Worm (Caenorhabditis elegans): Measurements from ENCODE around the gene T09A12.8.

The T09A12.8 gene

DNA sequence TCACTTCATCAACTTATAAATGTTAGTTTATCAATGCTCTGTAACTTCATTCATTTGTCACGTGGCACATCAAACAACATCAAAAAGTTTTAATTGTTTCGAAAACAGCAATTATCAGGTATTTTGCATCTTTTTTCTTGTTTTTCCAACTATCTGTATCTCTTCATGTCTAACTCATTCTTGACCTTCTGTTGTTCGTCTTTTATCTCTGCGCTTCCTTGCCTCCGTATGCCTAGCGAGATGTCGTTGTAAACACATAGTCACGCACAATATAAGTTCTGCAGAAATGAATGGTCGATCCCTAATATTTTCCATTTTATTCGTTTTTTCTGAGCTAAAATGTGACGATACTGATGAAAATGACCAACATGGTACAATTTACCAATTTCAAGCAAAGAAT, 21.6 kb downstream of the T09A12.8 start, which contains the start of gene gpx-6:
Gene gpx-6, plus strand, starts transcription at position 257 of the 400 bp plus-strand sequence.
- no peak for TF ChIP-seq unc-62 (GFP tag; optimal IDR thresholded peaks at IDR 0.05)

DNA sequence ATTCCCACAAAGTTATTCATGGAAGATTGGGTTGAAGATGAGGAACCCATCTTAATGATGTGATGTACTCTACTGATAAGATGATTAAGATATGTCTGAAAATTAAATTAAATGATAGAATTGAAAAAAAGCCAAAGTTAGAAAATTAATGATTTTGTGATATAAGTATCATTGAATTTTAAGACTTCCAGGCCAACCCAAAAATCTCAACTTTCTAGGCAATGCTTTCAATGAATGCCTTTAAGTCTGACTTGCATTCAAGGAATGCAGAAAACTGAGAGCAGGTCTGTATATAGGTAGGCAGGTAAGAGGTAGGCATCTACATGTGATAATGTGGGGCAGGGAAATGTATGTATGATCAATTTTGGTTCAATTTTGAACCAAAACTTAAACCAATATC, 23.5 kb downstream of the T09A12.8 start, which contains the start of gene ocr-2:
Gene ocr-2, minus strand, starts transcription at position 101 of the 400 bp plus-strand sequence.
- TF ChIP-seq unc-62 (GFP tag; optimal IDR thresholded peaks at IDR 0.05), result no peak

- TF ChIP-seq unc-62 (GFP tag; optimal IDR thresholded peaks at IDR 0.05), result no peak
These were observed 31.8 kb downstream of the T09A12.8 start, which contains the start of gene C07G1.7 for ce11 chrIV:8211747-8212146. TSS of gene C07G1.7 (minus strand) at chrIV:8211847.

DNA sequence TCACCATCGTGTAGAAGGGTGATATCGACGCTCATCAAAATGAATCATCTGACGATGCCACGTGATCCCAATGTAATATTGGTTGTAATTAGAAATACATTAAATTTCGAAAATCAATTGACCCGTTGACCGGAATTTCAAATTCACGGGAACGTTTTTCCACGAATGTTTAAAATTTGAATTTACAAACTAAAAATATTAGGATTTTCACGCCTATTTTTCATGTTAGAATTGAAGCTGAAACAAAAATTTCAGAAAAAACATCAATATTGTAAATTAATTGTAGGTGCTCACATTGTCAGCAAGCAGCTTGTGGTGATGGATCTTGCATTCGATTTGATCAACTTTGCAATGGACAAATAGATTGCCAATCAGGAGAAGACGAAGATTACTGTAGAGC, 33.2 kb downstream of the T09A12.8 start, which contains the start of gene C07G1.6:
Gene C07G1.6, minus strand, starts transcription at position 101 of the 400 bp plus-strand sequence.
- no peak for TF ChIP-seq unc-62 (GFP tag; optimal IDR thresholded peaks at IDR 0.05)

DNA sequence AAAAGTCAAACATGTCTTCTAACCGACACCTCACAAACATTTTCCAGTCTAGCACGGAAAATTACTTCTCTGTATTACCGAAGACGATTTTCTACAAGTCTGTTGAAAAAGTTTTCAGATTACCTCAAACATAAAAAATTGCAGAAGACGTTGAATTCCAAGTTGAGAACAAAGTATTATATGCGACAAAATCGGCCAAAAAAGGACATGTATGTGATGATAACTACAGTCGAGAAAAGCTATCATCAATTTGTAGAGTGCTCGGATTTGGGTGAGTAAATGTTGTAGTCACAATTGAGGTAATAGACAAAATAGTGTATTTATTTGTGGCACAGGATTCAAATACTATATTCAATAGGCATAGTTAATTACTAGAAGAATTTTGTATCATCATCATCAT, 34.6 kb downstream of the T09A12.8 start:
- TF ChIP-seq unc-62 (GFP tag; optimal IDR thresholded peaks at IDR 0.05), result no peak

ce11 chrIV:8206314-8206713, 37.2 kb downstream of the T09A12.8 start, which contains the start of gene svh-1:
TSS of gene svh-1 (plus strand) at chrIV:8206614.
- TF ChIP-seq unc-62 (GFP tag; optimal IDR thresholded peaks at IDR 0.05), result no peak

DNA sequence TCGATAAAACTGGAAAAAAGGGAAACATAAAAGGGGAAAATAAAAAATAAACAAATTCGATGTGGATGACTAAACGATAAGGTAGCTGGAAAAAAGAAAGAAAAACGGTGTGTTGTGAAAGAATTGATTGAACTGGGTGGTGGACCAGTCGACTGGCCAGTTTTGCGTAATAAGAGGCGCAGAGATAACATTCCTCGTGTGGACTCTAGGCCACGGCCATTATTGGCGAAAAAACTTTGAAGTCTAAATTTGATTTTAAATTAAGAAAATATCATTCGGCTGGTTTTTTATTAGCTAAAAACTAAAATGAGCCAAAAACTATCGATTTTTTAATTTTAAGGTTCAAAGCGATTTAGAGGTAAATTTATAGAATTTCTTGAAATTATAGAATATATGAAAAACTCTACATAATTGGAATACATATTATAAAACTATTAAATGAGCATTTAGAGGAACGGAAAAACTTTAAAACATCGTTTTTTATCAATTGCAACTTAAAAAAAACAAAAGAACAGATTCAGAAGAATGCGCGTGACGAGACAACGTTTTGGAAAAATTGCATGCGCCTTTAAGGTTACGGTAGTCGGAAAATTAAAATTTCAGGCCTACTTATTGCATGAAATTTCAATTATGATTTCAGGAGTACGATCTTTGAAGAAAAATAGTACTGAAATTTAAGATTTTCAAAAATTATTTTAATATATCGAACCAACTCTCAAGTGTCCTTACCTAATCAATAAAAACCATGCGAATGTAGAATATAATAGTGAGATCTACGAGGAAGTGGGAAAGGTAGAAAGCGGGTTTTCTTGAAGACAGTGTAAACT, 38.0 kb downstream of the T09A12.8 start, which contains the start of gene hgrs-1:
Gene hgrs-1, minus strand, starts transcription at position 777 of the 827 bp plus-strand sequence.
- TF ChIP-seq unc-62 (GFP tag; optimal IDR thresholded peaks at IDR 0.05), result no peak

DNA sequence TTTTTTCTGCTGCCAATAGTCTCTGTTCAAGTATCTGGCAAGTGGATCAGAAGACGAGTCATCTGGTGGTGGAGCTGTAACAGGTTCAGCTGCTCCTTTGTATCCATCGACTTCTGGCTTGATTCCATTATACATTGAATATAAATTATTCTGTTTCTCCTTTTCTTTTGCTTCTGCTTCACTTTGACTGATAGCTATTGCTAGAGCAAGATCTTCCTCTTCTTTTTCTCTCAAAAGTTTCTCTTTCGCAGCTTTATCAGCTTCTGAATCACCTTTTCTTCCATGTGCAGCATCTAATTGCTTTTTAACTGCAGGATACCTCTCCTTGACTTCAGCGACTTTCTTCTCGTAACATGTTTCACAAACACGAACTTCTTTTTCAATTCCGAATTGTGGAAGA, 39.9 kb downstream of the T09A12.8 start:
- TF ChIP-seq unc-62 (GFP tag; optimal IDR thresholded peaks at IDR 0.05), result no peak

DNA sequence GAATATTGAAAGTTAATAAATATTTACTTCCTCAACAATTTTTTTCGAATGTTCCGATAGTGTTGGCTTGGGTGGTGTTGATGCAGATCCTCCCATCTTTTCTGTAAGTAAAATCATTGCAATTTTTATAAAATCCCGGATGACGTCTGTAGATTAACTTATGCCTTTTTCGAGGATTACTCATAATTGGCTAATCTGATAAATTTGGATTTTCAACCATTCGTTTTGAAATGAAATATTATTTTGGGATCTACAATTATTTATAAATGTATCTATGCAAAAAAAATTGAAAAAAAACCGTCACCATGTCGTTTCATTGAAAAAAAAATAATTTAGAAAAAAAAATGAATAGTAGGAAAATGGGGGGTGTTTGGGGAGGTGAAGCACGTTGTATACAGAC, 42.4 kb downstream of the T09A12.8 start, which contains the start of gene glrx-22:
Gene glrx-22, minus strand, starts transcription at position 101 of the 400 bp plus-strand sequence.
- no peak for TF ChIP-seq unc-62 (GFP tag; optimal IDR thresholded peaks at IDR 0.05)

ce11 chrIV:8199824-8200223, 43.7 kb downstream of the T09A12.8 start:
- TF ChIP-seq unc-62 (GFP tag; optimal IDR thresholded peaks at IDR 0.05), result no peak

DNA sequence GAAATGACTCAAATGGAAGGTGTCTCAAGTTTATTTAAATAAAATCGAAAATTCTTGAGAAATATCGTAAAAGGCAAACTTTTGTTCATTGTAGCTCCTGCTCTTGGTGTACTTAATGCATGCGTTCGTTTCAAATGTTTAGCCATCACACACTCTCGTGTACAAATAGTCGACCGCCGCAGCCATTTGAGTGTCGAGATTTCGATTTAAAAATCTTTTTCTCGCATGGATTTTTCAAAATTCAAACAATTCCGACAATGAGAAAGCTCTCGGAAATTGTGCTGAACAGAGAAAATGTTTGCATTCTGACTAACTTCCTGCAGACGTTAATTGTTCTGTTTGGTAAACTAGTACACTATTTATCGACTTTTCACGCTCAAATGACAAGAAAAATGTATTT, 44.2 kb downstream of the T09A12.8 start:
- TF ChIP-seq unc-62 (GFP tag; optimal IDR thresholded peaks at IDR 0.05), result no peak

ce11 chrIV:8198851-8199250, 44.6 kb downstream of the T09A12.8 start, which contains the start of gene wsp-1:
TSS of gene wsp-1 (minus strand) at chrIV:8198951.
- TF ChIP-seq unc-62 (GFP tag; optimal IDR thresholded peaks at IDR 0.05), result no peak

- no peak for TF ChIP-seq unc-62 (GFP tag; optimal IDR thresholded peaks at IDR 0.05)
These were observed 50.6 kb downstream of the T09A12.8 start for ce11 chrIV:8192878-8193277.
